Worm (Caenorhabditis elegans) whole organism, L3 larva: ENCODE data around the gene gfi-3.
"Not testable (repeated sequence)": the region's sequence is repeated elsewhere in the genome, so short reads cannot be mapped to it uniquely, and the experiment has no call there.

Experiments used
- R02D3.7 ChIP-seq: fragments of 150-350 bp; optimal IDR thresholded peaks from 2 replicates; lab custom pipeline; 2014; ENCODE audit warnings: missing biosample characterization, missing genetic modification characterization
- ZK546.5 ChIP-seq: sonication (generic microtip); optimal IDR thresholded peaks from 2 replicates; lab custom pipeline; 2017; ENCODE audit warnings: missing biosample characterization, missing genetic modification characterization
- ceh-16 ChIP-seq: sonication (generic microtip); optimal IDR thresholded peaks from 2 replicates; lab custom pipeline; 2017; ENCODE audit warnings: missing biosample characterization, missing genetic modification characterization
- ceh-28 ChIP-seq: fragments of 150-350 bp; optimal IDR thresholded peaks from 2 replicates; lab custom pipeline; 2014; ENCODE audit warnings: missing biosample characterization, missing genetic modification reagents, missing genetic modification characterization
- ceh-82 ChIP-seq: fragments of 150-350 bp; optimal IDR thresholded peaks from 2 replicates; lab custom pipeline; 2014; ENCODE audit warnings: missing biosample characterization, missing genetic modification characterization
- ceh-9 ChIP-seq: sonication (generic microtip); optimal IDR thresholded peaks from 2 replicates; lab custom pipeline; 2018; ENCODE audit warnings: missing biosample characterization, missing genetic modification characterization
- daf-12 ChIP-seq: fragments of 150-350 bp; optimal IDR thresholded peaks from 2 replicates; lab custom pipeline; 2014; ENCODE audit warnings: missing biosample characterization, missing genetic modification reagents, missing genetic modification characterization
- egl-27 ChIP-seq: sonication (generic microtip); optimal IDR thresholded peaks from 4 replicates; lab custom pipeline; 2017; ENCODE audit warnings: missing biosample characterization, missing genetic modification reagents, missing genetic modification characterization
- egl-5 ChIP-seq: fragments of 150-350 bp; optimal IDR thresholded peaks from 2 replicates; lab custom pipeline; 2017; ENCODE audit warnings: missing biosample characterization, missing genetic modification reagents, missing genetic modification characterization, inconsistent platforms
- elt-1 ChIP-seq: fragments of 150-350 bp; optimal IDR thresholded peaks from 2 replicates; lab custom pipeline; 2014; ENCODE audit warnings: missing biosample characterization, missing genetic modification characterization
- elt-2 ChIP-seq: sonication (generic microtip); optimal IDR thresholded peaks from 2 replicates; lab custom pipeline; 2016; ENCODE audit warnings: missing genetic modification reagents, mild to moderate bottlenecking, missing genetic modification characterization, missing compliant biosample characterization
- elt-3 ChIP-seq, 3 experiments: fragments of 150-350 bp in 1 of 3; sonication (generic microtip) in 2 of 3; optimal IDR thresholded peaks; 2 replicates in 2 of 3; 4 replicates in 1 of 3; lab custom pipeline; 2014 to 2017; ENCODE audit warnings: missing biosample characterization in 3 of 3, missing genetic modification characterization in 3 of 3
- eor-1 ChIP-seq, 2 experiments: fragments of 150-350 bp; optimal IDR thresholded peaks; 2 replicates each; lab custom pipeline; 2014 to 2018; ENCODE audit warnings: missing biosample characterization in 2 of 2, missing genetic modification characterization in 2 of 2
- fkh-10 ChIP-seq: sonication (generic microtip); optimal IDR thresholded peaks from 2 replicates; lab custom pipeline; 2017; ENCODE audit warnings: missing biosample characterization, missing genetic modification reagents, missing genetic modification characterization
- fkh-2 ChIP-seq: fragments of 150-350 bp; optimal IDR thresholded peaks from 2 replicates; lab custom pipeline; 2014; ENCODE audit warnings: missing biosample characterization, missing genetic modification reagents, missing genetic modification characterization
- hmg-11 ChIP-seq: sonication (generic microtip); optimal IDR thresholded peaks from 2 replicates; lab custom pipeline; 2016; ENCODE audit warnings: missing genetic modification characterization, missing compliant biosample characterization
- jun-1 ChIP-seq: fragments of 150-350 bp; optimal IDR thresholded peaks from 2 replicates; lab custom pipeline; 2014; ENCODE audit warnings: missing biosample characterization, missing genetic modification reagents, missing genetic modification characterization
- lin-15B ChIP-seq: fragments of 150-350 bp; optimal IDR thresholded peaks from 2 replicates; lab custom pipeline; 2014; ENCODE audit warnings: missing biosample characterization, missing genetic modification characterization
- lin-39 ChIP-seq: fragments of 150-350 bp; optimal IDR thresholded peaks from 2 replicates; lab custom pipeline; 2018; ENCODE audit warnings: missing biosample characterization, missing genetic modification reagents, missing genetic modification characterization
- lsy-12 ChIP-seq: sonication (generic microtip); optimal IDR thresholded peaks from 2 replicates; lab custom pipeline; 2016; ENCODE audit warnings: mild to moderate bottlenecking, missing genetic modification characterization, missing compliant biosample characterization
- mdl-1 ChIP-seq: fragments of 150-350 bp; optimal IDR thresholded peaks from 2 replicates; lab custom pipeline; 2014; ENCODE audit warnings: missing biosample characterization, missing genetic modification characterization
- nfya-1 ChIP-seq: sonication (generic microtip); optimal IDR thresholded peaks from 2 replicates; lab custom pipeline; 2017; ENCODE audit warnings: missing genetic modification characterization, mild to moderate bottlenecking, missing compliant biosample characterization, antibody characterized with exemption, moderate library complexity; ENCODE audit not compliant: insufficient read depth
- nhr-11 ChIP-seq: fragments of 150-350 bp; optimal IDR thresholded peaks from 2 replicates; lab custom pipeline; 2014; ENCODE audit warnings: missing biosample characterization, missing genetic modification characterization
- nhr-12 ChIP-seq: fragments of 150-350 bp; optimal IDR thresholded peaks from 2 replicates; lab custom pipeline; 2014; ENCODE audit warnings: missing biosample characterization, missing genetic modification characterization
- nhr-237 ChIP-seq: fragments of 150-350 bp; optimal IDR thresholded peaks from 2 replicates; lab custom pipeline; 2014; ENCODE audit warnings: missing biosample characterization, missing genetic modification characterization
- nhr-25 ChIP-seq: sonication (generic microtip); optimal IDR thresholded peaks from 2 replicates; lab custom pipeline; 2017; ENCODE audit warnings: missing biosample characterization, missing genetic modification characterization
- nhr-28 ChIP-seq: fragments of 150-350 bp; optimal IDR thresholded peaks from 2 replicates; lab custom pipeline; 2014; ENCODE audit warnings: missing biosample characterization, missing genetic modification characterization
- nhr-43 ChIP-seq: sonication (generic microtip); optimal IDR thresholded peaks from 2 replicates; lab custom pipeline; 2016; ENCODE audit warnings: mild to moderate bottlenecking, missing genetic modification characterization, missing compliant biosample characterization; ENCODE audit not compliant: poor library complexity, severe bottlenecking
- nhr-67 ChIP-seq: fragments of 150-350 bp; optimal IDR thresholded peaks from 2 replicates; lab custom pipeline; 2014; ENCODE audit warnings: missing biosample characterization, missing genetic modification characterization
- nhr-77 ChIP-seq: fragments of 150-350 bp; optimal IDR thresholded peaks from 2 replicates; lab custom pipeline; 2014; ENCODE audit warnings: missing biosample characterization, missing genetic modification characterization
- sea-2 ChIP-seq: fragments of 150-350 bp; sonication (generic microtip); optimal IDR thresholded peaks from 4 replicates; lab custom pipeline; 2014; ENCODE audit warnings: missing biosample characterization, missing genetic modification reagents, missing genetic modification characterization
- snpc-4 ChIP-seq: fragments of 150-350 bp; optimal IDR thresholded peaks from 2 replicates; lab custom pipeline; 2014; ENCODE audit warnings: missing biosample characterization, missing genetic modification characterization
- tbx-2 ChIP-seq: sonication (generic microtip); optimal IDR thresholded peaks from 2 replicates; lab custom pipeline; 2016; ENCODE audit warnings: mild to moderate bottlenecking, missing genetic modification characterization, missing compliant biosample characterization
- unc-39 ChIP-seq: sonication (generic microtip); optimal IDR thresholded peaks from 4 replicates; lab custom pipeline; 2017; ENCODE audit warnings: missing biosample characterization, missing genetic modification characterization
- zag-1 ChIP-seq: fragments of 150-350 bp; optimal IDR thresholded peaks from 2 replicates; lab custom pipeline; 2014; ENCODE audit warnings: missing biosample characterization, missing genetic modification characterization
- ztf-11 ChIP-seq: fragments of 150-350 bp; optimal IDR thresholded peaks from 2 replicates; lab custom pipeline; 2014; ENCODE audit warnings: missing biosample characterization, missing genetic modification characterization
- ztf-4 ChIP-seq: fragments of 150-350 bp; optimal IDR thresholded peaks from 2 replicates; lab custom pipeline; 2014; ENCODE audit warnings: missing biosample characterization, missing genetic modification characterization

Gene gfi-3

DNA sequence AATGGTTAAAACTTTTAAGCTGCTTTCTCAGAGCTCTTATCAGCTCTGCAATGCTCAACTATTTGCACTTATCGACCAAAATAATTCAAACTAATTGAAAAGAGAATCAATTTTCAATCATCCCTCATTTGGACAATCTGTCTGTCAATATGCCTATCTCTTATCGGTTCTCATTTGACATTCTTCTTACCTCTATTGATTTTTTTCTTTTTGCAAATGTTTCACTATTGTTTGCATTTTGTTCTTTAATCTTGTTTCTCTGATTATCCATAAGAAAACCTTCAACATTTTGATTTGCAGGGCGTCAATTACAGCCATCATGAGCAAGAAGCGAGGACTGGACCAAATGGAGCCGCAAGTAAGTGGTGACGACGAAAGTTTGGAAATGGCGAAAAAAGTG, 36.2 kb downstream of the gfi-3 start, which contains the start of gene D1025.10:
TSS of gene D1025.10 (plus strand) at position 301 of the 400 bp plus-strand sequence.
- TF ChIP-seq daf-12 (no peak), nhr-25 (tag; lab: Kevin White, UChicago) (no peak), elt-1 (no peak), jun-1 (tag; lab: Kevin White, UChicago) (no peak), nhr-237 (tag; lab: Kevin White, UChicago) (no peak), elt-3 (tag; optimal IDR thresholded peaks at IDR 0.05; lab: Kevin White, UChicago) (no peak), nhr-43 (tag; lab: Kevin White, UChicago) (no peak), ztf-11 (tag; lab: Kevin White, UChicago) (no peak), fkh-10 (GFP tag; lab: Kevin White, UChicago) (no peak), nhr-77 (tag; lab: Kevin White, UChicago) (no peak), egl-5 (tag; lab: Kevin White, UChicago) (no peak), hmg-11 (no peak), ZK546.5 (tag; lab: Kevin White, UChicago) (no peak), ceh-16 (no peak), tbx-2 (no peak), mdl-1 (tag; lab: Kevin White, UChicago) (no peak), snpc-4 (tag; lab: Kevin White, UChicago) (no peak)
- TF ChIP-seq, all 47 proteins: peak for 0

DNA sequence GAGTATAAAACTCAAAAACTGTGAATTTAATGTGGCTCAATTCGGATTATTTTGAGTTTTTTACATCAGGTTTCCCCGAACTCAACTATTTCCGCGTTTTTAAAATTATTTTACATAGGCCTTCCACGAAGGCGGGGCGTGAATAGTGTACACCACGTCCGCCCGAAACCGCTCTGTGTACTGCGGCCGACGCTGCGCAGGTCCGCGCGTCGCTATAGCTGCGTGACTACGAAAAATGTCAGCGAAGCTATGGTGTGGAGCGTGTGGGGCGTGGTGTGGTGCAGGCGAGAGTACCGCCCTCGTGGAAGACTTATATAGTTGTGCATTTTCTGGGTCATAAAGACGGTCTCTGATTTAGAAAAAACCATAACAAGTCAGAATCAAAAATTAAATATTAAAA, 37.5 kb downstream of the gfi-3 start:
- TF ChIP-seq lin-15B (no peak), snpc-4 (tag; lab: Kevin White, UChicago) (peak; percentile 19)

DNA sequence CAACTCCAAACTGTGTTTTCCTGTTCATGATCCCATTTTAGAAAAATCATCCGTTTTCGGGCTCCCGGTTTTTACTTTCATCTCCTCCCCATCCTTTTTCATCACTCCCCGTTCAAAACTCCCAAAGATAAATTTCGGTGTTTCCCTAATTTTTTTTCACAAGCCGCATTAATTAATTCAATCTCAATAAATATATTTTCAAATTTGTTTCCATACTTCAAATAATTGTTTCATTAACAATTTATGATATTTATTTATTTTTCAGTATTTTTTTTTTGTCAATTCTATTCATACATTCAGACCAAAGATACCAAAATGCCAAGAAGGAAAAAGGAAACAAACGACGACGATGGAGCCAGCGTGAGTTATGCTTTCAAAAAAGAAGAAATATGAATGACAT, 40.1 kb downstream of the gfi-3 start, which contains the start of gene D1025.1:
TSS of gene D1025.1 (plus strand) at position 301 of the 400 bp plus-strand sequence.
- TF ChIP-seq nhr-25 (tag; lab: Kevin White, UChicago) (no peak), ceh-82 (tag; lab: Kevin White, UChicago) (no peak), ZK546.5 (tag; lab: Kevin White, UChicago) (no peak), zag-1 (tag; lab: Kevin White, UChicago) (no peak), elt-2 (tag; lab: Kevin White, UChicago) (no peak), nhr-67 (tag; lab: Kevin White, UChicago) (no peak), nhr-77 (tag; lab: Kevin White, UChicago) (no peak), ceh-28 (no peak), nhr-28 (no peak), unc-39 (tag; lab: Kevin White, UChicago) (no peak), ceh-9 (tag; lab: Kevin White, UChicago) (no peak)

DNA sequence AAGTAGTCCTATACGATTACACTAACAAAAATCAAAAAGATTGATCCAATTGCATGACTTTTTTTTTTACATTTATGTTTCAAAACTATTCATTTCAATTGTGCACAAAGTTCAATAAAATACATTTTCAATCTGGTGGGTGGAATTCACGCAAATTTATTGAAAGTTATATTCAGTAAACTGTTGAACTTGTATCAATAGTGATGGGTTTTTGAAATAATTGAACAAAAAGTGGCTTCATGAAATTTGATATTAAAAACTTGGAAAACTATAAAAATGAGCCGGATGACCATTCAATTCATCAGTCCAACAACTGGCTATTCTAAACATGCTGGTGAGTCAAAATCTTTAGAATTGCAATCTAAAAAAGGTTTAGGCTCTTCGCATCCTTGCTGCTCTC, 42.9 kb downstream of the gfi-3 start, which contains the start of gene nspc-16:
TSS of gene nspc-16 (plus strand) at position 301 of the 400 bp plus-strand sequence.
- TF ChIP-seq daf-12 (no peak), jun-1 (tag; lab: Kevin White, UChicago) (no peak)
- TF ChIP-seq, all 47 proteins: peak for 0

DNA sequence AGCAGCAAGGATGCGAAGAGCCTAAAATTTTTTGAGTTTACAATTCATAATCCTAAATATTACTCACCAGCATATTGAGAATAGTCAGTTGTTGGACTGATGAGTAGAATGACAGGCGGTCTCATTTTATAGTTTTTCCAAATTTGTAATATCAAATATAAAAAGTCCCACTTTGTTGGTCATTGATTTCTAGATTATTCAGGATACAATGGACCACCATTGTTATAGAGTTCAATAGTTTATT, 44.6 kb downstream of the gfi-3 start, which contains the start of gene nspc-17:
TSS of gene nspc-17 (minus strand) at position 101 of the 244 bp plus-strand sequence.
- TF ChIP-seq ceh-9, fkh-2, nhr-237 (tag; lab: Kevin White, UChicago): not testable (repeated sequence)

DNA sequence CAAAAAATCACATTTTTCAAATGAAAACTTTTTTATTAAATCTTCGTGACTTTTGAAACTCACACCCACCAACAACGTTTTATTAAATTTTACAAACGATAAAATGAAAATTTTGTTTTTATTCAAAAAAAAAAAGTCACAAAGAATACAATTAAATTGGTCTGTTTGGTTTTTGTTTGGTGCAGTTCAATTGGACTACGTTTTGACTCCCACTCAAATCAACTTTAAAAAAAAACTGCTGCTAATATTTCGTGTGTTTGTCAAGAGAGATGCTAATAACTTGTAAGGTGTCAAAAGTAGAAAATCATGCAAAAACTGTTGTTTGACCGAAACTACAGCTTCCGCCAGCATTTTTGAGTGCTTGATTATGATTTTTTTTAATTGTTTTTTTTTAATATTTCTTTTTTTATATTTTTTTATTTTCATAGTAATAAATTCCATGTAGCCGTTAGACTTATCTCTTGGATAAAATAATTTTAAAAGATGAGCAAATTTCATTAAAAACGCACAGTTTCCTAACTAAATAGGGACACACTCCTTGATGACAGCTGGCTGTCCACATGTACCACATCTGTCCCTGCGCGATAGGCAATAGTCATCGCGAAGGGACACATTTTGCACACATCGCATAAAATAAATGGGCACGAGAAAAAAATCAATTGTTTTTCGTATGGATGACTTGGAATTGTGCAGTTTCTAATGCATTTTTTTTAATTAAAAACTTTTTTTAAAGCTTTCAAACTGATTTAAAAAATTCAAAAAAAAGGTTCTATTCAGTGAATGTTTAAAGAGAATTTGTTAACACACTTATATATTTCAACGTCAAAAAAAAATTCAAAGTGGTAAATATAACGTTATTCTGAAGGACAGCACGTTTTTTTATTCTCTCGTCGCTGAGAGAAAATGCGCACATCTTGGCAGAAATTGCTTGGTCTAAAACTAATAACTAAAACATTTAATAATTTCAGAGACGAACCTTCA, 45.2 kb downstream of the gfi-3 start:
- TF ChIP-seq R02D3.7 (tag; lab: Kevin White, UChicago): peak; percentile 96
- TF ChIP-seq egl-27: peak; percentile 98
- TF ChIP-seq elt-1: peak; percentile 73
- peak; percentile 87 for TF ChIP-seq nhr-237 (tag; lab: Kevin White, UChicago)
- peak; percentile 99 for TF ChIP-seq nhr-43 (tag; lab: Kevin White, UChicago)
- TF ChIP-seq ceh-9 (tag; lab: Kevin White, UChicago): peak; percentile 100
- TF ChIP-seq nhr-25 (tag; lab: Kevin White, UChicago): peak; percentile 98
- TF ChIP-seq nhr-12 (tag; lab: Kevin White, UChicago): peak; percentile 38
- peak; percentile 96 for TF ChIP-seq nhr-11
- TF ChIP-seq zag-1 (tag; lab: Kevin White, UChicago): peak; percentile 96
- TF ChIP-seq hmg-11: peak; percentile 93
- peak; percentile 96 for TF ChIP-seq nfya-1
- TF ChIP-seq fkh-2 (tag; lab: Kevin White, UChicago): peak; percentile 84
- peak; percentile 94 for TF ChIP-seq snpc-4 (tag; lab: Kevin White, UChicago)
- TF ChIP-seq sea-2 (GFP tag; lab: Kevin White, UChicago): peak; percentile 80
- TF ChIP-seq fkh-10 (GFP tag; lab: Kevin White, UChicago): peak; percentile 97
- TF ChIP-seq lin-39 (tag; lab: Kevin White, UChicago): peak; percentile 100
- TF ChIP-seq lin-15B: peak; percentile 49
- TF ChIP-seq eor-1 (tag; optimal IDR thresholded peaks at IDR 0.05; lab: Kevin White, UChicago): peak in 1 of 2 experiments; percentile 86
- TF ChIP-seq ceh-82 (tag; lab: Kevin White, UChicago): peak; percentile 100
- TF ChIP-seq lsy-12 (tag; lab: Kevin White, UChicago): peak; percentile 97
- TF ChIP-seq mdl-1 (tag; lab: Kevin White, UChicago): peak; percentile 90
- TF ChIP-seq egl-5 (tag; lab: Kevin White, UChicago): peak; percentile 100
- TF ChIP-seq ztf-4 (tag; lab: Kevin White, UChicago): peak; percentile 94
- TF ChIP-seq nhr-28: peak; percentile 73
- peak; percentile 100 for TF ChIP-seq jun-1 (tag; lab: Kevin White, UChicago)
